Fruit fly (Drosophila melanogaster) whole organism, embryonic: ENCODE results near the gene Parg.

ENCODE experiments used
- Bteb2 ChIP-seq: fragments of 200-800 bp; sonication (Bioruptor generic); optimal IDR thresholded peaks from 2 replicates; lab custom pipeline; 2016; ENCODE audit warnings: missing biosample characterization, missing genetic modification characterization
- CG10654 ChIP-seq: fragments of 200-800 bp; sonication (Bioruptor generic); optimal IDR thresholded peaks from 2 replicates; lab custom pipeline; 2016; ENCODE audit warnings: missing biosample characterization, missing genetic modification characterization
- CG12659 ChIP-seq: fragments of 200-800 bp; sonication (Bioruptor generic); optimal IDR thresholded peaks from 3 replicates; lab custom pipeline; 2017; ENCODE audit warnings: mild to moderate bottlenecking, missing biosample characterization, missing genetic modification reagents, missing genetic modification characterization
- CG14965 ChIP-seq: fragments of 200-800 bp; sonication (Bioruptor generic); optimal IDR thresholded peaks from 2 replicates; lab custom pipeline; 2016; ENCODE audit warnings: missing biosample characterization, missing genetic modification characterization, borderline replicate concordance
- CG15011 ChIP-seq: fragments of 200-800 bp; sonication (Bioruptor generic); optimal IDR thresholded peaks from 3 replicates; lab custom pipeline; 2018; ENCODE audit warnings: missing biosample characterization, mild to moderate bottlenecking, missing genetic modification characterization
- CG15601 ChIP-seq: fragments of 200-800 bp; sonication (Bioruptor generic); optimal IDR thresholded peaks from 3 replicates; lab custom pipeline; 2019; ENCODE audit warnings: missing biosample characterization, mild to moderate bottlenecking, missing genetic modification characterization, moderate library complexity
- CG1647 ChIP-seq: fragments of 200-800 bp; sonication (Bioruptor generic); optimal IDR thresholded peaks from 3 replicates; lab custom pipeline; 2016; ENCODE audit warnings: missing biosample characterization, missing genetic modification characterization
- CG16863 ChIP-seq: fragments of 200-800 bp; sonication (Bioruptor generic); optimal IDR thresholded peaks from 3 replicates; lab custom pipeline; 2016; ENCODE audit warnings: missing biosample characterization, missing genetic modification characterization
- CG17359 ChIP-seq: fragments of 200-800 bp; sonication (Bioruptor generic); optimal IDR thresholded peaks from 3 replicates; lab custom pipeline; 2018; ENCODE audit warnings: missing biosample characterization, mild to moderate bottlenecking, missing genetic modification characterization, moderate library complexity
- CG2120 ChIP-seq: fragments of 200-800 bp; sonication (Bioruptor generic); optimal IDR thresholded peaks from 3 replicates; lab custom pipeline; 2016; ENCODE audit warnings: missing biosample characterization, missing genetic modification characterization
- CG2199 ChIP-seq: fragments of 200-800 bp; sonication (Bioruptor generic); IDR thresholded peaks from 3 replicates; pipeline ENCODE4 v1.3.6; 2022; ENCODE audit warnings: missing biosample characterization, missing genetic modification characterization
- CG2889 ChIP-seq: fragments of 200-800 bp; sonication (Bioruptor generic); IDR thresholded peaks from 3 replicates; pipeline ENCODE4 v1.3.6; 2022; ENCODE audit warnings: missing biosample characterization, missing genetic modification characterization
- CG3847 ChIP-seq: fragments of 200-800 bp; sonication (Bioruptor generic); IDR thresholded peaks from 2 replicates; pipeline ENCODE4 v1.3.6; 2022; ENCODE audit warnings: missing biosample characterization, missing genetic modification characterization
- CG4617 ChIP-seq: fragments of 200-800 bp; sonication (Bioruptor generic); optimal IDR thresholded peaks from 3 replicates; lab custom pipeline; 2016; ENCODE audit warnings: missing biosample characterization, missing genetic modification characterization, borderline replicate concordance
- CG4820 ChIP-seq: fragments of 200-800 bp; sonication (Bioruptor generic); optimal IDR thresholded peaks from 3 replicates; lab custom pipeline; 2016; ENCODE audit warnings: missing biosample characterization, missing genetic modification characterization
- CG6654 ChIP-seq: fragments of 200-800 bp; sonication (Bioruptor generic); optimal IDR thresholded peaks from 2 replicates; lab custom pipeline; 2017; ENCODE audit warnings: missing biosample characterization, mild to moderate bottlenecking, missing genetic modification characterization
- CG6689 ChIP-seq: fragments of 200-800 bp; sonication (Bioruptor generic); IDR thresholded peaks from 2 replicates; pipeline ENCODE4 v1.3.6; 2022; ENCODE audit warnings: missing biosample characterization, missing genetic modification characterization
- CG9609 ChIP-seq: fragments of 200-800 bp; sonication (Bioruptor generic); optimal IDR thresholded peaks from 3 replicates; lab custom pipeline; 2016; ENCODE audit warnings: missing biosample characterization, missing genetic modification characterization
- CHES-1-like ChIP-seq: fragments of 200-800 bp; sonication (Bioruptor generic); optimal IDR thresholded peaks from 2 replicates; lab custom pipeline; 2016; ENCODE audit warnings: missing biosample characterization, missing genetic modification characterization
- Dek ChIP-seq: fragments of 200-800 bp; sonication (Bioruptor generic); optimal IDR thresholded peaks from 3 replicates; lab custom pipeline; 2019; ENCODE audit warnings: missing biosample characterization, mild to moderate bottlenecking, missing genetic modification characterization, moderate library complexity
- Eip74EF ChIP-seq, 2 experiments: fragments of 200-800 bp in 1 of 2; fragments of >200 bp in 1 of 2; sonication (Bioruptor generic) in 1 of 2; optimal IDR thresholded peaks; 2 replicates each; lab custom pipeline; 2017 to 2019; ENCODE audit warnings: missing biosample characterization in 2 of 2, missing genetic modification characterization in 2 of 2, mild to moderate bottlenecking in 1 of 2, moderate library complexity in 1 of 2
- GATAe ChIP-seq: fragments of 200-800 bp; sonication (Bioruptor generic); conservative IDR thresholded peaks from 2 replicates; pipeline ENCODE4 v1.3.6; 2022; ENCODE audit warnings: missing biosample characterization, missing genetic modification characterization
- H15 ChIP-seq: fragments of 200-800 bp; sonication (Bioruptor generic); IDR thresholded peaks from 3 replicates; pipeline ENCODE4 v1.3.6; 2022; ENCODE audit warnings: missing biosample characterization, missing genetic modification characterization
- HLH54F ChIP-seq: fragments of 200-800 bp; sonication (Bioruptor generic); optimal IDR thresholded peaks from 3 replicates; lab custom pipeline; 2016; ENCODE audit warnings: missing biosample characterization, missing genetic modification characterization
- Hand ChIP-seq: fragments of 200-800 bp; sonication (Bioruptor generic); optimal IDR thresholded peaks from 2 replicates; lab custom pipeline; 2017; ENCODE audit warnings: mild to moderate bottlenecking, missing biosample characterization, missing genetic modification reagents, missing genetic modification characterization
- Hr39 ChIP-seq: fragments of >200 bp; optimal IDR thresholded peaks from 2 replicates; lab custom pipeline; 2017
- MBD-R2 ChIP-seq: fragments of 200-800 bp; sonication (Bioruptor generic); IDR thresholded peaks from 2 replicates; pipeline ENCODE4 v1.3.6; 2022; ENCODE audit warnings: missing biosample characterization, missing genetic modification characterization
- NfI ChIP-seq: fragments of 200-800 bp; sonication (Bioruptor generic); optimal IDR thresholded peaks from 3 replicates; lab custom pipeline; 2018; ENCODE audit warnings: missing biosample characterization, mild to moderate bottlenecking, missing genetic modification characterization, moderate library complexity
- Poxn ChIP-seq: fragments of 200-800 bp; sonication (Bioruptor generic); IDR thresholded peaks from 2 replicates; pipeline ENCODE4 v1.3.6; 2022; ENCODE audit warnings: missing biosample characterization, missing genetic modification characterization
- aop ChIP-seq: fragments of 200-800 bp; sonication (Bioruptor generic); IDR thresholded peaks from 2 replicates; pipeline ENCODE4 v1.3.6; 2022; ENCODE audit warnings: missing biosample characterization, missing genetic modification characterization
- ash1 ChIP-seq: fragments of 200-800 bp; sonication (Bioruptor generic); optimal IDR thresholded peaks from 2 replicates; lab custom pipeline; 2018; ENCODE audit warnings: missing biosample characterization, mild to moderate bottlenecking, missing genetic modification characterization
- bcd ChIP-seq: fragments of 200-800 bp; sonication (Bioruptor generic); optimal IDR thresholded peaks from 2 replicates; lab custom pipeline; 2017; ENCODE audit warnings: missing biosample characterization, mild to moderate bottlenecking, missing genetic modification characterization
- br ChIP-seq: fragments of >200 bp; optimal IDR thresholded peaks from 2 replicates; lab custom pipeline; 2017
- emc ChIP-seq: fragments of 200-800 bp; sonication (Bioruptor generic); optimal IDR thresholded peaks from 2 replicates; lab custom pipeline; 2016; ENCODE audit warnings: missing biosample characterization, missing genetic modification characterization
- esg ChIP-seq: fragments of 200-800 bp; sonication (Bioruptor generic); conservative IDR thresholded peaks from 2 replicates; pipeline ENCODE4 v1.3.6; 2022; ENCODE audit warnings: missing biosample characterization, missing genetic modification characterization
- ftz-f1 ChIP-seq: fragments of 200-800 bp; sonication (Bioruptor generic); optimal IDR thresholded peaks from 2 replicates; lab custom pipeline; 2016; ENCODE audit warnings: missing biosample characterization, missing genetic modification characterization
- grn ChIP-seq: fragments of 200-800 bp; sonication (Bioruptor generic); optimal IDR thresholded peaks from 3 replicates; lab custom pipeline; 2017; ENCODE audit warnings: missing biosample characterization, missing genetic modification characterization
- kah ChIP-seq: fragments of 200-800 bp; sonication (Bioruptor generic); optimal IDR thresholded peaks from 2 replicates; lab custom pipeline; 2018; ENCODE audit warnings: missing biosample characterization, mild to moderate bottlenecking, missing genetic modification characterization
- lola ChIP-seq, 3 experiments: fragments of >200 bp in 2 of 3; fragments of 200-800 bp in 1 of 3; sonication (Bioruptor generic) in 1 of 3; optimal IDR thresholded peaks; 2 replicates each; lab custom pipeline; 2017 to 2019; ENCODE audit warnings: missing biosample characterization in 3 of 3, missing genetic modification characterization in 3 of 3, mild to moderate bottlenecking in 1 of 3, moderate library complexity in 1 of 3
- nerfin-2 ChIP-seq: fragments of 200-800 bp; sonication (Bioruptor generic); IDR thresholded peaks from 2 replicates; pipeline ENCODE4 v1.3.6; 2022; ENCODE audit warnings: missing biosample characterization, missing genetic modification characterization; ENCODE audit not compliant: partially characterized antibody
- odd ChIP-seq: fragments of 200-800 bp; sonication (Bioruptor generic); optimal IDR thresholded peaks from 2 replicates; lab custom pipeline; 2017; ENCODE audit warnings: missing biosample characterization, mild to moderate bottlenecking, missing genetic modification characterization
- p53 ChIP-seq: fragments of 200-800 bp; sonication (Bioruptor generic); optimal IDR thresholded peaks from 2 replicates; lab custom pipeline; 2016; ENCODE audit warnings: missing biosample characterization, missing genetic modification characterization
- pan ChIP-seq, 4 experiments: fragments of >200 bp in 3 of 4; fragments of 200-800 bp in 1 of 4; sonication (Bioruptor generic) in 1 of 4; optimal IDR thresholded peaks in 3 of 4; IDR thresholded peaks in 1 of 4; 2 replicates each; pipeline versions ENCODE4 v1.3.6 to Lab custom; 2017 to 2022; ENCODE audit warnings: missing biosample characterization in 2 of 4, missing genetic modification characterization in 2 of 4, mixed read lengths in 1 of 4
- prd ChIP-seq, 3 experiments: fragments of >200 bp in 2 of 3; fragments of 200-800 bp in 1 of 3; sonication (Bioruptor generic) in 1 of 3; optimal IDR thresholded peaks in 2 of 3; IDR thresholded peaks in 1 of 3; 2 replicates in 2 of 3; 3 replicates in 1 of 3; pipeline versions ENCODE4 v1.3.6 to Lab custom; 2017 to 2022; ENCODE audit warnings: missing biosample characterization in 1 of 3, missing genetic modification characterization in 1 of 3
- scrt ChIP-seq: fragments of 200-800 bp; sonication (Bioruptor generic); optimal IDR thresholded peaks from 2 replicates; lab custom pipeline; 2018; ENCODE audit warnings: missing biosample characterization, mild to moderate bottlenecking, missing genetic modification characterization, moderate library complexity
- sima ChIP-seq: fragments of 200-800 bp; sonication (Bioruptor generic); optimal IDR thresholded peaks from 2 replicates; lab custom pipeline; 2016; ENCODE audit warnings: missing biosample characterization, missing genetic modification characterization
- sug ChIP-seq: fragments of 200-800 bp; optimal IDR thresholded peaks from 2 replicates; lab custom pipeline; 2019; ENCODE audit warnings: missing biosample characterization, mild to moderate bottlenecking, missing genetic modification characterization, moderate library complexity
- ttk ChIP-seq: fragments of 200-800 bp; sonication (Bioruptor generic); IDR thresholded peaks from 2 replicates; pipeline ENCODE4 v2.1.2; 2022; ENCODE audit warnings: missing biosample characterization, missing genetic modification characterization
- vnd ChIP-seq: fragments of 200-800 bp; sonication (Bioruptor generic); IDR thresholded peaks from 3 replicates; pipeline ENCODE4 v1.3.6; 2022; ENCODE audit warnings: missing biosample characterization, missing genetic modification characterization; ENCODE audit not compliant: partially characterized antibody

The Parg gene

DNA sequence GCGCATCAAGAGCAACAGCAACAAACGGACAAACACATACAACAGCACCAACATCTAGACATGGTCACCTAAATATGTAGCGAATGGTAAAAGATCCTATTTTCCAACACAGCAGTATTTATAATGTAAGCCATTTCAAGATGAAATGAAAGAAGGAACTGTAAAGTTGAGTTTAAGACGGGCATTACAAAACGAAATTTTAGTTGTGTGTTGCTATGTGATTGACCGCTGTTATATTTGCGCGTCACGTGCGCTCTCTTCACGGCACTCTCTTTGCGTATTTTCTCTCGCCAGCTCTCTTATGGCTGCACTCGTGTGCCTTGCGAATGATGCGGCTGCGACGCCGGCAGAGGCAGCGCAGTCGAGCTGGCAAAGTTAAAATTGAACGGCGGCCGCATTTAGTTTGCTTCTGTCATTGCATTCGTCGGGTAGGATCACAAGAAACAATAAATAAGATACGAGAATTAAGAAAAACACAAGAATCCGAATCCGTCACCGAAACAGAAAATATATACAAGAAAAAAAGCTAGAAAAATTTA is 16.6 kb upstream of the Parg start (continued):
- TF ChIP-seq CG1647 (GFP tag; lab: Kevin White, UChicago) (peak; percentile 55), ftz-f1 (GFP tag; lab: Kevin White, UChicago) (no peak), aop (GFP tag; lab: Robert Waterston, UW) (no peak), NfI (peak; percentile 54), CG6654 (GFP tag; lab: Kevin White, UChicago) (peak; percentile 24), grn (GFP tag; lab: Kevin White, UChicago) (no peak), ttk (GFP tag; lab: Robert Waterston, UW) (peak; percentile 68), CG3847 (GFP tag; lab: Robert Waterston, UW) (0 out of 2 replicates have a peak, but pooled peaks have one; percentile 20), bcd (GFP tag; lab: Kevin White, UChicago) (peak; percentile 65), p53 (GFP tag; lab: Kevin White, UChicago) (no peak), emc (GFP tag; lab: Kevin White, UChicago) (no peak), vnd (GFP tag; lab: Robert Waterston, UW) (no peak), CG15011 (GFP tag; lab: Kevin White, UChicago) (no peak), CG9609 (GFP tag; lab: Kevin White, UChicago) (peak; percentile 55), Bteb2 (peak; percentile 50), CG4617 (GFP tag; lab: Kevin White, UChicago) (no peak), Poxn (no peak), sug (no peak), CG17359 (peak; percentile 56), ash1 (GFP tag; lab: Kevin White, UChicago) (no peak), CG14965 (GFP tag; lab: Kevin White, UChicago) (no peak), Dek (tag; lab: Kevin White, UChicago) (peak; percentile 10), CG10654 (peak; percentile 38), CG15601 (no peak), CG12659 (GFP tag; lab: Kevin White, UChicago) (peak; percentile 53), scrt (GFP tag; lab: Kevin White, UChicago) (peak; percentile 42), CG2120 (GFP tag; lab: Kevin White, UChicago) (peak; percentile 36), CG2199 (GFP tag; lab: Robert Waterston, UW) (0 out of 3 replicates have a peak, but pooled peaks have one; percentile 22), esg (peak; percentile 51), MBD-R2 (GFP tag; lab: Robert Waterston, UW) (peak; percentile 31; the same call in 1 of the 2 replicates), H15 (GFP tag; lab: Robert Waterston, UW) (0 out of 3 replicates have a peak, but pooled peaks have one; percentile 48), prd (optimal IDR thresholded peaks at IDR 0.05; lab: Kevin White, UChicago) (no peak), prd (GFP tag; IDR thresholded peaks at IDR 0.05; lab: Robert Waterston, UW) (peak; percentile 80), Eip74EF (GFP tag; optimal IDR thresholded peaks at IDR 0.05; lab: Kevin White, UChicago) (peak in 1 of 2 experiments; percentile 2), Hand (GFP tag; lab: Kevin White, UChicago) (no peak), CG16863 (peak; percentile 71), sima (no peak), pan (optimal IDR thresholded peaks at IDR 0.05; lab: Kevin White, UChicago) (no peak), pan (GFP tag; optimal IDR thresholded peaks at IDR 0.05 in 1 of 2, IDR thresholded peaks at IDR 0.05 in 1 of 2) (peak in 1 of 2 experiments; percentile 70), CG2889 (GFP tag; lab: Robert Waterston, UW) (0 out of 3 replicates have a peak, but pooled peaks have one; percentile 16), HLH54F (GFP tag; lab: Kevin White, UChicago) (peak; percentile 44), CG6689 (GFP tag; lab: Robert Waterston, UW) (peak; percentile 61), CHES-1-like (GFP tag; lab: Kevin White, UChicago) (peak; percentile 28), nerfin-2 (GFP tag; lab: Robert Waterston, UW) (no peak), kah (no peak), br (lab: Kevin White, UChicago) (no peak), odd (GFP tag; lab: Kevin White, UChicago) (peak; percentile 23), CG4820 (peak; percentile 48), lola (GFP tag; optimal IDR thresholded peaks at IDR 0.05; lab: Kevin White, UChicago) (peak in 1 of 3 experiments; percentile 54), GATAe (GFP tag; lab: Robert Waterston, UW) (no peak), Hr39 (lab: Kevin White, UChicago) (no peak)
